Worm (Caenorhabditis elegans): ENCODE measurements around the gene T28D9.1.

Gene T28D9.1

ce11 chrII:6491817-6492452 lies at the start of gene T28D9.1, which contains the start of gene T28D9.11 (continued):
- no peak for TF ChIP-seq snpc-3.4 (tag; optimal IDR thresholded peaks at IDR 0.05)
- no peak for TF ChIP-seq dpl-1 (GFP tag; optimal IDR thresholded peaks at IDR 0.05)
- TF ChIP-seq let-607 (tag; optimal IDR thresholded peaks at IDR 0.05): no peak
- TF ChIP-seq T26A5.8 (tag; optimal IDR thresholded peaks at IDR 0.05): no peak
- TF ChIP-seq ztf-3 (GFP tag; optimal IDR thresholded peaks at IDR 0.05): no peak
- TF ChIP-seq mes-4 (tag; optimal IDR thresholded peaks at IDR 0.05): no peak
- TF ChIP-seq rpc-1 (optimal IDR thresholded peaks at IDR 0.05): no peak
- TF ChIP-seq rpc-1 (tag; optimal IDR thresholded peaks at IDR 0.05): no peak
- no peak for TF ChIP-seq ets-4 (GFP tag; optimal IDR thresholded peaks at IDR 0.05)
- TF ChIP-seq F10E7.11 (tag; optimal IDR thresholded peaks at IDR 0.05): no peak
- peak; percentile 83 for TF ChIP-seq snpc-4 (GFP tag; optimal IDR thresholded peaks at IDR 0.05)
- TF ChIP-seq snpc-4 (tag; optimal IDR thresholded peaks at IDR 0.05): peak; percentile 76 to 91 (median 84)
- no peak for TF ChIP-seq gei-17 (GFP tag; optimal IDR thresholded peaks at IDR 0.05)
- TF ChIP-seq F57A8.1 (GFP tag; optimal IDR thresholded peaks at IDR 0.05): no peak
- no peak for TF ChIP-seq somi-1 (GFP tag; optimal IDR thresholded peaks at IDR 0.05)
- TF ChIP-seq nhr-179 (tag; optimal IDR thresholded peaks at IDR 0.05): no peak
- TF ChIP-seq ZK185.1 (tag; optimal IDR thresholded peaks at IDR 0.05; ENCODE audit: poor library complexity, severe bottlenecking): no peak
- no peak for TF ChIP-seq ccch-3 (GFP tag; optimal IDR thresholded peaks at IDR 0.05)
- TF ChIP-seq snpc-1.3 (tag; optimal IDR thresholded peaks at IDR 0.05; ENCODE audit: insufficient read depth): no peak
- TF ChIP-seq madf-10 (tag; optimal IDR thresholded peaks at IDR 0.05): peak; percentile 28
- TF ChIP-seq lsl-1 (GFP tag; optimal IDR thresholded peaks at IDR 0.05): no peak
- peak; percentile 43 for TF ChIP-seq ztf-22 (GFP tag; optimal IDR thresholded peaks at IDR 0.05)
- no peak for TF ChIP-seq B0261.1 (tag; optimal IDR thresholded peaks at IDR 0.05)
- no peak for TF ChIP-seq madf-6 (GFP tag; IDR thresholded peaks at IDR 0.05)
- TF ChIP-seq F39B2.1 (GFP tag; IDR thresholded peaks at IDR 0.05): no peak
- TF ChIP-seq F57C9.4 (tag; optimal IDR thresholded peaks at IDR 0.05): no peak
- TF ChIP-seq snpc-1.1 (tag; optimal IDR thresholded peaks at IDR 0.05; ENCODE audit: insufficient read depth): no peak
- TF ChIP-seq lin-54 (GFP tag; optimal IDR thresholded peaks at IDR 0.05): peak; percentile 46
- peak; percentile 2 for TF ChIP-seq die-1 (tag; optimal IDR thresholded peaks at IDR 0.05)
- TF ChIP-seq athp-1 (tag; optimal IDR thresholded peaks at IDR 0.05): no peak
- TF ChIP-seq cebp-2 (GFP tag; IDR thresholded peaks at IDR 0.05): no peak
- TF ChIP-seq lsy-27 (tag; optimal IDR thresholded peaks at IDR 0.05; ENCODE audit: borderline replicate concordance, insufficient read depth): no peak
- TF ChIP-seq tbx-9 (tag; optimal IDR thresholded peaks at IDR 0.05; ENCODE audit: borderline replicate concordance): no peak
- TF ChIP-seq nfyb-1 (GFP tag; IDR thresholded peaks at IDR 0.05): peak; percentile 34; the same call in 1 of the 2 replicates
- peak; percentile 66 for TF ChIP-seq mcd-1 (GFP tag; IDR thresholded peaks at IDR 0.05)
- TF ChIP-seq lin-26 (GFP tag; IDR thresholded peaks at IDR 0.05): peak; percentile 61; the same call in 1 of the 2 replicates
- TF ChIP-seq Y67H2A.10 (GFP tag; conservative IDR thresholded peaks at IDR 0.05): no peak
- TF ChIP-seq Y53F4B.3 (GFP tag; IDR thresholded peaks at IDR 0.05): no peak
- TF ChIP-seq F22D6.2 (tag; optimal IDR thresholded peaks at IDR 0.05): no peak
- no peak for TF ChIP-seq Y79H2A.3 (GFP tag; conservative IDR thresholded peaks at IDR 0.05)
- 0 out of 2 replicates have a peak, but pooled peaks have one; percentile 25 for TF ChIP-seq ceh-91 (GFP tag; IDR thresholded peaks at IDR 0.05)
- peak; percentile 28; the same call in 1 of the 2 replicates for TF ChIP-seq hmg-1.2 (GFP tag; IDR thresholded peaks at IDR 0.05)
- TF ChIP-seq F23B12.7 (tag; optimal IDR thresholded peaks at IDR 0.05; ENCODE audit: insufficient read depth): no peak
- TF ChIP-seq rcor-1 (GFP tag; IDR thresholded peaks at IDR 0.05): peak; percentile 60
- TF ChIP-seq chd-7 (tag; optimal IDR thresholded peaks at IDR 0.05): peak; percentile 12
- no peak for TF ChIP-seq ztf-28 (GFP tag; IDR thresholded peaks at IDR 0.05)
- TF ChIP-seq aptf-3 (GFP tag; IDR thresholded peaks at IDR 0.05): no peak

Measured in whole organism, young adult.